Fruit fly (Drosophila melanogaster) S2 (cell line): Measurements from ENCODE around the gene mbm.

Experiments
- CG8478 ChIP-seq: fragments of >200 bp; optimal IDR thresholded peaks from 2 replicates; lab custom pipeline; 2018
- CTCF ChIP-seq, 2 experiments: fragments of >200 bp; optimal IDR thresholded peaks; 2 replicates each; lab custom pipeline; 2018

- no peak for TF ChIP-seq CTCF (optimal IDR thresholded peaks at IDR 0.05; lab: Kevin White, UChicago)
- no peak for TF ChIP-seq CG8478
These were observed 24.8 kb upstream of the mbm start for dm6 chr2L:298285-298644.
